Fruit fly (Drosophila melanogaster): ENCODE measurements around the gene PRL-1.

PRL-1 gene

DNA sequence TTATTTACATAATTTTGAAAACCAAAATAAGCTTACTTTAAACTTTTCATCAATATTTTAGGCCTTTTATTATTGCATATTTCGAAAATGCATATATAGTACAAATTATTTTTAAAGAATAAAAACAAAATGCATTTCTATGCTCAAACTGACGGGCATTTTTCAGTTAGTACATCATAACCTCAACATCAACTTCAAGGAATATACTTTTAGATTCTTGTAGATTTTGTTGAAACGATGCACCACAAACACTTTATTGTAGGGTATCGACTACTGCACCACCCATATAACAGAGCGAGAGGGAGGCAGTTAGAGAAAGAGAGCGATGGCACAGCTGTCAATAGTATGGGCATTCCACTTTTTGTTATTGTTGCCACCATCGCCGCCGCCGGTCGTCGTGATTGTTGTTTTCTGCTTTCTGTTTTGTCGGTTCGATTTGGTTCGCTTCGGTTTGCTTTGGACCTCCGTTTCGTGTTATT is 22.4 kb upstream of the PRL-1 start:
- TF ChIP-seq Mio (GFP tag; optimal IDR thresholded peaks at IDR 0.05) (no peak), h (GFP tag; optimal IDR thresholded peaks at IDR 0.05) (peak; percentile 78), dmrt93B (GFP tag; optimal IDR thresholded peaks at IDR 0.05) (peak; percentile 20), Myc (optimal IDR thresholded peaks at IDR 0.05) (no peak), br (GFP tag; optimal IDR thresholded peaks at IDR 0.05) (peak; percentile 49), rgr (GFP tag; optimal IDR thresholded peaks at IDR 0.05) (peak; percentile 73), ey (GFP tag; optimal IDR thresholded peaks at IDR 0.05) (peak; percentile 73), psq (GFP tag; optimal IDR thresholded peaks at IDR 0.05) (peak; percentile 56), sage (GFP tag; optimal IDR thresholded peaks at IDR 0.05) (no peak), foxo (GFP tag; optimal IDR thresholded peaks at IDR 0.05) (peak in 1 of 2 experiments; percentile 68), woc (GFP tag; optimal IDR thresholded peaks at IDR 0.05) (peak; percentile 62), Sp1 (GFP tag; optimal IDR thresholded peaks at IDR 0.05) (peak; percentile 46), Jra (GFP tag; optimal IDR thresholded peaks at IDR 0.05) (no peak), fru (GFP tag; optimal IDR thresholded peaks at IDR 0.05) (peak; percentile 79), HLH106 (tag; optimal IDR thresholded peaks at IDR 0.05) (peak; percentile 53), sv (GFP tag; optimal IDR thresholded peaks at IDR 0.05) (peak; percentile 88), OdsH (GFP tag; optimal IDR thresholded peaks at IDR 0.05) (peak; percentile 72), CrebA (GFP tag; optimal IDR thresholded peaks at IDR 0.05; ENCODE audit: borderline replicate concordance) (no peak), Hnf4 (GFP tag; optimal IDR thresholded peaks at IDR 0.05) (peak; percentile 32)

DNA sequence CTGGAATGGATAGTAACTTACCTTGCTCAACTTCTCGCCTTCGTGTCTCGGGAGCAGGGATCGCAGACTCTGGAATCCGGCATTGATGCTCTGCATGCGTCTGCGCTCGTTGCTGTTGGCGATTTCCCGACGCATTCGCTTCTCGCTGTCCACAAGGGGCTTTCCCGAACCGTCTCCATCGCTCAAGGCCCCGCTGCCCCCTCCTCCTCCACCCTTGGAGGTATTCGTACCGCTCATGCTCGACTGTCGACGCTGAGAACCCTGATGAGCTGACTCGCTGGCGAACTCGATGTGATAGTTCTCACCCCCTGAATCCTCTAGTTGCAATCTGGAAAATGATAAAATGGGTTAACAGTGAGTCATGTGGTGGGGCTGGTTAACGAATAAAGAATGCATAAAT is 21.4 kb upstream of the PRL-1 start:
- no peak for TF ChIP-seq OdsH (GFP tag; optimal IDR thresholded peaks at IDR 0.05)
- TF ChIP-seq foxo (GFP tag; optimal IDR thresholded peaks at IDR 0.05), result no peak
- TF ChIP-seq Rel (GFP tag; optimal IDR thresholded peaks at IDR 0.05), result no peak
- peak; percentile 82 for TF ChIP-seq Rel (tag; optimal IDR thresholded peaks at IDR 0.05)
- TF ChIP-seq CG9705 (GFP tag; optimal IDR thresholded peaks at IDR 0.05), result no peak
- TF ChIP-seq Mio (GFP tag; optimal IDR thresholded peaks at IDR 0.05), result no peak
- TF ChIP-seq dmrt93B (GFP tag; optimal IDR thresholded peaks at IDR 0.05), result no peak
- TF ChIP-seq CrebA (GFP tag; optimal IDR thresholded peaks at IDR 0.05; ENCODE audit: borderline replicate concordance), result no peak
- TF ChIP-seq brk (GFP tag; optimal IDR thresholded peaks at IDR 0.05), result no peak

DNA sequence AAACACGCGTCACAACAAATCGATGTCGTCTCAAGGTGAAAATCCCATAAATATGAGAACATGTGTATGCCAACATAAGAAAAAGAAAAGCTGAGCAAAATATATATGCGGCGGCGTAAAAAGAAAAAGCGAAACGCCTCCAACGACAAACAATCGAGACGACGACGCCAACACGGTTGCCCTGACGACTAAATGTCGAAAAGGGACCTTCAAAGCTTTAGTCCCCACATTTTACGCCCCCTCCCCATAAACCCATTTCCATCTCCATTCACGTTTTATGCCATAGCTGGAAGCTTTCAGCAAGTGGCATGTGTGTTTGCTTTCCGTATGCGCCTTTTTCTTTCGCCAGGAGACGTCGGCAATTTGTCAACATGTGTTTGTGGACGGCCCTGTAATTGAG is 20.5 kb upstream of the PRL-1 start:
- TF ChIP-seq tai (GFP tag; optimal IDR thresholded peaks at IDR 0.05) (no peak), dmrt93B (GFP tag; optimal IDR thresholded peaks at IDR 0.05) (no peak), Rel (GFP tag; optimal IDR thresholded peaks at IDR 0.05) (no peak), Rel (tag; optimal IDR thresholded peaks at IDR 0.05) (no peak), jim (GFP tag; optimal IDR thresholded peaks at IDR 0.05) (no peak), woc (GFP tag; optimal IDR thresholded peaks at IDR 0.05) (no peak), OdsH (GFP tag; optimal IDR thresholded peaks at IDR 0.05) (no peak), Dfd (GFP tag; optimal IDR thresholded peaks at IDR 0.05) (no peak), CG9705 (GFP tag; optimal IDR thresholded peaks at IDR 0.05) (no peak), Jra (GFP tag; optimal IDR thresholded peaks at IDR 0.05) (no peak), Hnf4 (GFP tag; optimal IDR thresholded peaks at IDR 0.05) (no peak), lola (GFP tag; optimal IDR thresholded peaks at IDR 0.05) (no peak), Dif (GFP tag; optimal IDR thresholded peaks at IDR 0.05; ENCODE audit: partially characterized antibody) (no peak), HLH106 (tag; optimal IDR thresholded peaks at IDR 0.05) (no peak), foxo (GFP tag; optimal IDR thresholded peaks at IDR 0.05) (no peak), usp (GFP tag; optimal IDR thresholded peaks at IDR 0.05) (no peak)

dm6 chr2L:16276820-16277219 is 19.4 kb upstream of the PRL-1 start:
- TF ChIP-seq sv (GFP tag; optimal IDR thresholded peaks at IDR 0.05) (no peak), Abd-B (GFP tag; optimal IDR thresholded peaks at IDR 0.05) (no peak), lola (GFP tag; optimal IDR thresholded peaks at IDR 0.05) (no peak), brk (GFP tag; optimal IDR thresholded peaks at IDR 0.05) (no peak), dmrt93B (GFP tag; optimal IDR thresholded peaks at IDR 0.05) (no peak), h (GFP tag; optimal IDR thresholded peaks at IDR 0.05) (no peak), dl (GFP tag; optimal IDR thresholded peaks at IDR 0.05; ENCODE audit: insufficient read depth in 1 of 2, partially characterized antibody in 2 of 2) (no peak), Jra (GFP tag; optimal IDR thresholded peaks at IDR 0.05) (no peak), Dfd (GFP tag; optimal IDR thresholded peaks at IDR 0.05) (no peak), OdsH (GFP tag; optimal IDR thresholded peaks at IDR 0.05) (no peak), rgr (GFP tag; optimal IDR thresholded peaks at IDR 0.05) (no peak), Mio (GFP tag; optimal IDR thresholded peaks at IDR 0.05) (no peak), tai (GFP tag; optimal IDR thresholded peaks at IDR 0.05) (no peak), HLH106 (tag; optimal IDR thresholded peaks at IDR 0.05) (no peak), ey (GFP tag; optimal IDR thresholded peaks at IDR 0.05) (no peak), Dif (GFP tag; optimal IDR thresholded peaks at IDR 0.05; ENCODE audit: partially characterized antibody) (no peak), sage (GFP tag; optimal IDR thresholded peaks at IDR 0.05) (no peak)

Data from whole organism, wandering third instar larva.